Fruit fly (Drosophila melanogaster) whole organism, embryonic: ENCODE measurements around the gene DCP2.

Experiments
- CG10654 ChIP-seq: fragments of 200-800 bp; sonication (Bioruptor generic); optimal IDR thresholded peaks from 2 replicates; lab custom pipeline; 2016; ENCODE audit warnings: missing biosample characterization, missing genetic modification characterization
- CG10959 ChIP-seq: fragments of 200-800 bp; sonication (Bioruptor generic); IDR thresholded peaks from 2 replicates; pipeline ENCODE4 v1.3.6; 2022; ENCODE audit warnings: missing biosample characterization, missing genetic modification characterization
- CG11504 ChIP-seq: fragments of 200-800 bp; sonication (Bioruptor generic); optimal IDR thresholded peaks from 3 replicates; lab custom pipeline; 2019; ENCODE audit warnings: missing biosample characterization, mild to moderate bottlenecking, missing genetic modification characterization, moderate library complexity
- CG12219 ChIP-seq: fragments of 200-800 bp; sonication (Bioruptor generic); optimal IDR thresholded peaks from 3 replicates; lab custom pipeline; 2018; ENCODE audit warnings: missing biosample characterization, mild to moderate bottlenecking, missing genetic modification characterization
- CG14710 ChIP-seq: fragments of 200-800 bp; sonication (Bioruptor generic); optimal IDR thresholded peaks from 3 replicates; lab custom pipeline; 2019; ENCODE audit warnings: missing biosample characterization, mild to moderate bottlenecking, missing genetic modification characterization, moderate library complexity
- CG14965 ChIP-seq: fragments of 200-800 bp; sonication (Bioruptor generic); optimal IDR thresholded peaks from 2 replicates; lab custom pipeline; 2016; ENCODE audit warnings: missing biosample characterization, missing genetic modification characterization, borderline replicate concordance
- CG1603 ChIP-seq: fragments of 200-800 bp; sonication (Bioruptor generic); optimal IDR thresholded peaks from 2 replicates; lab custom pipeline; 2019; ENCODE audit warnings: missing biosample characterization, mild to moderate bottlenecking, missing genetic modification characterization, moderate library complexity
- CG18599 ChIP-seq: fragments of 200-800 bp; sonication (Bioruptor generic); optimal IDR thresholded peaks from 3 replicates; lab custom pipeline; 2017; ENCODE audit warnings: missing biosample characterization, missing genetic modification characterization, mild to moderate bottlenecking, moderate library complexity, missing genetic modification reagents
- CG2120 ChIP-seq: fragments of 200-800 bp; sonication (Bioruptor generic); optimal IDR thresholded peaks from 3 replicates; lab custom pipeline; 2016; ENCODE audit warnings: missing biosample characterization, missing genetic modification characterization
- CG4820 ChIP-seq: fragments of 200-800 bp; sonication (Bioruptor generic); optimal IDR thresholded peaks from 3 replicates; lab custom pipeline; 2016; ENCODE audit warnings: missing biosample characterization, missing genetic modification characterization
- CG6683 ChIP-seq: fragments of 200-800 bp; sonication (Bioruptor generic); optimal IDR thresholded peaks from 2 replicates; lab custom pipeline; 2017; ENCODE audit warnings: missing biosample characterization, mild to moderate bottlenecking, missing genetic modification characterization, missing genetic modification reagents
- CG7357 ChIP-seq: fragments of 200-800 bp; sonication (Bioruptor generic); IDR thresholded peaks from 3 replicates; pipeline ENCODE4 v1.3.6; 2022; ENCODE audit warnings: missing biosample characterization, missing genetic modification characterization
- CHES-1-like ChIP-seq: fragments of 200-800 bp; sonication (Bioruptor generic); optimal IDR thresholded peaks from 2 replicates; lab custom pipeline; 2016; ENCODE audit warnings: missing biosample characterization, missing genetic modification characterization
- D19B ChIP-seq: fragments of 200-800 bp; sonication (Bioruptor generic); optimal IDR thresholded peaks from 2 replicates; lab custom pipeline; 2017; ENCODE audit warnings: missing biosample characterization, mild to moderate bottlenecking, missing genetic modification characterization
- Deaf1 ChIP-seq: fragments of 200-800 bp; optimal IDR thresholded peaks from 3 replicates; lab custom pipeline; 2019; ENCODE audit warnings: missing biosample characterization, mild to moderate bottlenecking, missing genetic modification characterization, moderate library complexity
- Ets65A ChIP-seq: fragments of 200-800 bp; sonication (Bioruptor generic); peaks from one replicate; lab custom pipeline; 2016; ENCODE audit warnings: missing biosample characterization, missing genetic modification characterization
- Hand ChIP-seq: fragments of 200-800 bp; sonication (Bioruptor generic); optimal IDR thresholded peaks from 2 replicates; lab custom pipeline; 2017; ENCODE audit warnings: mild to moderate bottlenecking, missing biosample characterization, missing genetic modification reagents, missing genetic modification characterization
- HmgD ChIP-seq: fragments of 200-800 bp; sonication (Bioruptor generic); optimal IDR thresholded peaks from 3 replicates; lab custom pipeline; 2016; ENCODE audit warnings: missing biosample characterization, missing genetic modification characterization
- HmgZ ChIP-seq: fragments of 200-800 bp; sonication (Bioruptor generic); optimal IDR thresholded peaks from 2 replicates; lab custom pipeline; 2018; ENCODE audit warnings: missing biosample characterization, mild to moderate bottlenecking, missing genetic modification characterization
- Hmr ChIP-seq: fragments of 200-800 bp; sonication (Bioruptor generic); optimal IDR thresholded peaks from 3 replicates; lab custom pipeline; 2017; ENCODE audit warnings: mild to moderate bottlenecking, missing biosample characterization, missing genetic modification reagents, missing genetic modification characterization
- Hsf ChIP-seq: fragments of 200-800 bp; sonication (Bioruptor generic); optimal IDR thresholded peaks from 3 replicates; lab custom pipeline; 2016; ENCODE audit warnings: missing biosample characterization, missing genetic modification characterization
- Myb ChIP-seq: fragments of 200-800 bp; sonication (Bioruptor generic); optimal IDR thresholded peaks from 2 replicates; lab custom pipeline; 2016; ENCODE audit warnings: missing biosample characterization, missing genetic modification characterization
- Neu2 ChIP-seq: fragments of 200-800 bp; sonication (Bioruptor generic); optimal IDR thresholded peaks from 3 replicates; lab custom pipeline; 2016; ENCODE audit warnings: missing biosample characterization, missing genetic modification characterization, borderline replicate concordance
- Sry-δ ChIP-seq: fragments of 200-800 bp; sonication (Bioruptor generic); optimal IDR thresholded peaks from 2 replicates; lab custom pipeline; 2016; ENCODE audit warnings: missing biosample characterization, missing genetic modification characterization
- Trl ChIP-seq, 3 experiments: fragments of >200 bp in 2 of 3; fragments of 200-800 bp in 1 of 3; sonication (Bioruptor generic) in 1 of 3; optimal IDR thresholded peaks; 2 replicates in 1 of 3; 3 replicates in 2 of 3; lab custom pipeline; 2016 to 2017; ENCODE audit warnings: missing biosample characterization in 1 of 3, missing genetic modification characterization in 1 of 3
- Vsx1 ChIP-seq: fragments of 200-800 bp; sonication (Bioruptor generic); optimal IDR thresholded peaks from 2 replicates; lab custom pipeline; 2017; ENCODE audit warnings: missing biosample characterization, mild to moderate bottlenecking, missing genetic modification characterization, missing genetic modification reagents
- bcd ChIP-seq: fragments of 200-800 bp; sonication (Bioruptor generic); optimal IDR thresholded peaks from 2 replicates; lab custom pipeline; 2017; ENCODE audit warnings: missing biosample characterization, mild to moderate bottlenecking, missing genetic modification characterization
- cas ChIP-seq: fragments of 200-800 bp; sonication (Bioruptor generic); IDR thresholded peaks from 2 replicates; pipeline ENCODE4 v1.3.6; 2022; ENCODE audit warnings: missing biosample characterization, missing genetic modification characterization
- caup ChIP-seq: fragments of 200-800 bp; sonication (Bioruptor generic); optimal IDR thresholded peaks from 3 replicates; lab custom pipeline; 2017; ENCODE audit warnings: missing biosample characterization, mild to moderate bottlenecking, missing genetic modification characterization, moderate library complexity; ENCODE audit not compliant: severe bottlenecking
- chn ChIP-seq: fragments of 200-800 bp; sonication (Bioruptor generic); optimal IDR thresholded peaks from 2 replicates; lab custom pipeline; 2016; ENCODE audit warnings: missing biosample characterization, missing genetic modification characterization
- crc ChIP-seq: fragments of 200-800 bp; sonication (Bioruptor generic); optimal IDR thresholded peaks from 2 replicates; lab custom pipeline; 2016; ENCODE audit warnings: missing biosample characterization, missing genetic modification characterization
- disco-r ChIP-seq: fragments of 200-800 bp; sonication (Bioruptor generic); optimal IDR thresholded peaks from 2 replicates; lab custom pipeline; 2016; ENCODE audit warnings: missing biosample characterization, missing genetic modification characterization
- fd64A ChIP-seq: fragments of 200-800 bp; sonication (Bioruptor generic); optimal IDR thresholded peaks from 3 replicates; lab custom pipeline; 2018; ENCODE audit warnings: missing biosample characterization, mild to moderate bottlenecking, missing genetic modification characterization
- gsb-n ChIP-seq: fragments of 200-800 bp; sonication (Bioruptor generic); optimal IDR thresholded peaks from 3 replicates; lab custom pipeline; 2018; ENCODE audit warnings: missing biosample characterization, mild to moderate bottlenecking, missing genetic modification characterization
- gt ChIP-seq: fragments of 200-800 bp; sonication (Bioruptor generic); IDR thresholded peaks from 2 replicates; pipeline ENCODE4 v1.3.6; 2022; ENCODE audit warnings: missing biosample characterization, missing genetic modification characterization
- hkb ChIP-seq, 2 experiments: fragments of 200-800 bp in 1 of 2; fragments of >200 bp in 1 of 2; sonication (Bioruptor generic) in 1 of 2; IDR thresholded peaks in 1 of 2; optimal IDR thresholded peaks in 1 of 2; 2 replicates each; pipeline versions ENCODE4 v1.3.6 to Lab custom; 2017 to 2022; ENCODE audit warnings: missing biosample characterization in 1 of 2, missing genetic modification characterization in 1 of 2
- kay ChIP-seq: fragments of 200-800 bp; sonication (Bioruptor generic); optimal IDR thresholded peaks from 2 replicates; lab custom pipeline; 2016; ENCODE audit warnings: missing biosample characterization, missing genetic modification characterization
- klu ChIP-seq: fragments of 200-800 bp; sonication (Bioruptor generic); IDR thresholded peaks from 2 replicates; pipeline ENCODE4 v1.3.6; 2022; ENCODE audit warnings: missing biosample characterization, missing genetic modification characterization
- luna ChIP-seq: fragments of 200-800 bp; sonication (Bioruptor generic); optimal IDR thresholded peaks from 2 replicates; lab custom pipeline; 2016; ENCODE audit warnings: missing biosample characterization, missing genetic modification characterization
- mirr ChIP-seq: fragments of 200-800 bp; sonication (Bioruptor generic); optimal IDR thresholded peaks from 3 replicates; lab custom pipeline; 2018; ENCODE audit warnings: missing biosample characterization, mild to moderate bottlenecking, missing genetic modification characterization
- nerfin-2 ChIP-seq: fragments of 200-800 bp; sonication (Bioruptor generic); IDR thresholded peaks from 2 replicates; pipeline ENCODE4 v1.3.6; 2022; ENCODE audit warnings: missing biosample characterization, missing genetic modification characterization; ENCODE audit not compliant: partially characterized antibody
- row ChIP-seq: fragments of 200-800 bp; sonication (Bioruptor generic); IDR thresholded peaks from 3 replicates; pipeline ENCODE4 v1.3.6; 2022; ENCODE audit warnings: missing biosample characterization, missing genetic modification characterization
- run ChIP-seq: fragments of 200-800 bp; sonication (Bioruptor generic); optimal IDR thresholded peaks from 3 replicates; lab custom pipeline; 2018; ENCODE audit warnings: missing biosample characterization, mild to moderate bottlenecking, missing genetic modification characterization
- sima ChIP-seq: fragments of 200-800 bp; sonication (Bioruptor generic); optimal IDR thresholded peaks from 2 replicates; lab custom pipeline; 2016; ENCODE audit warnings: missing biosample characterization, missing genetic modification characterization
- slou ChIP-seq: fragments of 200-800 bp; sonication (Bioruptor generic); optimal IDR thresholded peaks from 3 replicates; lab custom pipeline; 2016; ENCODE audit warnings: missing biosample characterization, missing genetic modification characterization
- slp2 ChIP-seq: fragments of 200-800 bp; sonication (Bioruptor generic); optimal IDR thresholded peaks from 2 replicates; lab custom pipeline; 2016; ENCODE audit warnings: missing biosample characterization, missing genetic modification characterization
- tll ChIP-seq, 2 experiments: fragments of 200-800 bp in 1 of 2; fragments of >200 bp in 1 of 2; sonication (Bioruptor generic) in 1 of 2; optimal IDR thresholded peaks; 2 replicates each; lab custom pipeline; 2017 to 2019; ENCODE audit warnings: missing biosample characterization in 2 of 2, missing genetic modification characterization in 2 of 2, mild to moderate bottlenecking in 1 of 2, moderate library complexity in 1 of 2
- ttk ChIP-seq: fragments of 200-800 bp; sonication (Bioruptor generic); IDR thresholded peaks from 2 replicates; pipeline ENCODE4 v2.1.2; 2022; ENCODE audit warnings: missing biosample characterization, missing genetic modification characterization

The DCP2 gene

DNA sequence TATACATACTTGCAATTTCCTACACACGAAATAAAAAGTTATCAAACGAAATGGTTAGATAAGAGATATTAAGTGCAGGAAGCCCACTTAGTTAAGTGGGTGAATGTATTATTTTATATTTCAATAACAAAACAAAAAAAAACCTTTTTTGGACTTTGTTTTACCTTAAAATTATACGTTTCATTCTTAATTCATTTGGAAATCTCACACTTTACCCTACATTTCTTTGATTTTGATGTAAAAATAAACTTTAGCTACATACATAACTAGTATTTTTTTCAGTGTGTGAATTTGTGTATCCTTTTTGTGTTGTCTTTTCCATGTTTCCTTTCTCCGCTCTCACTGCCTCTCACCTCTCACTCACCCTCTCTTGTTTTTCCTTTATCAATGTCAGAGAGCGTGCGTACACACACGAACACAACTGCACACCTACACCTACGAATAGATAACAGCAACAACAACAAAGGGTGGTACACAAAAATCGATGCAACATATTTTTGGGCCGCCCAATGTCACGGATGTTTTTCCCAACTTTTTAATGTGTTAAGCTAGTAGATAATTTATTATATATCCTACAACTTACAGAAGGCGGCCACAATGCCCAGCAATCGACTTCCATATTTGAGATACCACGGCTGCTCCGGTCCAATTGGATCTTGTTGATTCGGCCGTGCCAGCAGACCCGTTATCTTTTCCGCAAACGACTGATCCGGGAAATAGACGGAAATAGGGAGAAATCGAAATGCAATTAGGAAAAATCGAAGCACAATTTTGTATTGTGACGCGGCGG is 10.7 kb downstream of the DCP2 start:
- TF ChIP-seq CG1603 (tag; lab: Kevin White, UChicago) (no peak), CG14710 (tag; lab: Kevin White, UChicago) (peak; percentile 65), sima (GFP tag; lab: Kevin White, UChicago) (no peak), gsb-n (tag; lab: Kevin White, UChicago) (peak; percentile 74), CG14965 (GFP tag; lab: Kevin White, UChicago) (peak; percentile 24), Hand (peak; percentile 85), CG18599 (peak; percentile 86), CG6683 (peak; percentile 70), run (tag; lab: Kevin White, UChicago) (peak; percentile 53), ttk (no peak; the same call in 1 of the 2 replicates), CG10959 (GFP tag; lab: Robert Waterston, UW) (no peak), slp2 (GFP tag; lab: Kevin White, UChicago) (peak; percentile 3), gt (GFP tag; lab: Robert Waterston, UW) (no peak), Ets65A (no peak), CG12219 (peak; percentile 29), Neu2 (no peak), bcd (GFP tag; lab: Kevin White, UChicago) (peak; percentile 73), CG2120 (peak; percentile 88), row (GFP tag; lab: Robert Waterston, UW) (peak; percentile 80), mirr (GFP tag; lab: Kevin White, UChicago) (no peak), CG7357 (no peak; the same call in 2 of the 3 replicates), CG10654 (peak; percentile 46), Vsx1 (GFP tag; lab: Kevin White, UChicago) (peak; percentile 28), hkb (optimal IDR thresholded peaks at IDR 0.05; lab: Kevin White, UChicago) (no peak), hkb (GFP tag; IDR thresholded peaks at IDR 0.05; lab: Robert Waterston, UW) (peak; percentile 73), nerfin-2 (GFP tag; lab: Robert Waterston, UW) (no peak), Sry-δ (GFP tag; lab: Kevin White, UChicago) (no peak), CG11504 (tag; lab: Kevin White, UChicago) (peak; percentile 79), fd64A (GFP tag; lab: Kevin White, UChicago) (no peak), slou (peak; percentile 44), cas (GFP tag; lab: Robert Waterston, UW) (0 out of 2 replicates have a peak, but pooled peaks have one; percentile 22), klu (GFP tag; lab: Robert Waterston, UW) (no peak), kay (peak; percentile 57), HmgZ (peak; percentile 39), Hmr (peak; percentile 89), D19B (peak; percentile 62), Deaf1 (tag; lab: Kevin White, UChicago) (peak; percentile 38), CG4820 (GFP tag; lab: Kevin White, UChicago) (peak; percentile 53), Myb (GFP tag; lab: Kevin White, UChicago) (peak; percentile 6), tll (GFP tag; optimal IDR thresholded peaks at IDR 0.05; lab: Kevin White, UChicago) (no peak), Trl (optimal IDR thresholded peaks at IDR 0.05; lab: Kevin White, UChicago) (peak; percentile 86 to 93), Trl (GFP tag; optimal IDR thresholded peaks at IDR 0.05; lab: Kevin White, UChicago) (peak; percentile 58), luna (GFP tag; lab: Kevin White, UChicago) (peak; percentile 42), caup (GFP tag; lab: Kevin White, UChicago) (peak; percentile 71), CHES-1-like (peak; percentile 53), Hsf (GFP tag; lab: Kevin White, UChicago) (peak; percentile 79), chn (GFP tag; lab: Kevin White, UChicago) (peak; percentile 6), HmgD (GFP tag; lab: Kevin White, UChicago) (no peak), disco-r (GFP tag; lab: Kevin White, UChicago) (no peak), crc (GFP tag; lab: Kevin White, UChicago) (peak; percentile 51)
